Fruit fly (Drosophila melanogaster): ENCODE results near the gene Octbeta3R.

- TF ChIP-seq Atf3 (GFP tag; optimal IDR thresholded peaks at IDR 0.05) (no peak), CG8765 (GFP tag; IDR thresholded peaks at IDR 0.05) (no peak), Meics (GFP tag; optimal IDR thresholded peaks at IDR 0.05) (no peak), CTCF (GFP tag; optimal IDR thresholded peaks at IDR 0.05) (no peak)
These were observed 33.0 kb downstream of the Octbeta3R start for dm6 chr3R:12514997-12515396.
